Fruit fly (Drosophila melanogaster): ENCODE data around the gene CG13690.

CG13690 gene

dm6 chr2L:451705-452472, 32.4 kb upstream of the CG13690 start:
- TF ChIP-seq Hr4 (GFP tag; optimal IDR thresholded peaks at IDR 0.05): no peak
- TF ChIP-seq cyc (GFP tag; optimal IDR thresholded peaks at IDR 0.05): peak; percentile 14
- TF ChIP-seq Eip93F (GFP tag; optimal IDR thresholded peaks at IDR 0.05): peak; percentile 28
- TF ChIP-seq CG7368 (GFP tag; optimal IDR thresholded peaks at IDR 0.05): peak; percentile 45
- no peak for TF ChIP-seq pdm3 (GFP tag; optimal IDR thresholded peaks at IDR 0.05)
- no peak for TF ChIP-seq salr (GFP tag; optimal IDR thresholded peaks at IDR 0.05)
- TF ChIP-seq Ets21C (GFP tag; optimal IDR thresholded peaks at IDR 0.05): no peak
- peak; percentile 16; the same call in 1 of the 3 replicates for TF ChIP-seq CG6163 (GFP tag; IDR thresholded peaks at IDR 0.05)
- TF ChIP-seq vri (GFP tag; optimal IDR thresholded peaks at IDR 0.05): no peak
- TF ChIP-seq Eip75B (GFP tag; optimal IDR thresholded peaks at IDR 0.05): no peak
- no peak for TF ChIP-seq CG16779 (tag; optimal IDR thresholded peaks at IDR 0.05)
- TF ChIP-seq CG34406 (GFP tag; optimal IDR thresholded peaks at IDR 0.05): peak; percentile 28
- no peak for TF ChIP-seq CG11902 (GFP tag; optimal IDR thresholded peaks at IDR 0.05)
- peak; percentile 65 for TF ChIP-seq Sox14 (GFP tag; optimal IDR thresholded peaks at IDR 0.05)
- no peak for TF ChIP-seq Blimp-1 (GFP tag; optimal IDR thresholded peaks at IDR 0.05)
- peak; percentile 50 for TF ChIP-seq CG3032 (tag; optimal IDR thresholded peaks at IDR 0.05)
- no peak for TF ChIP-seq fkh (GFP tag; optimal IDR thresholded peaks at IDR 0.05)
- TF ChIP-seq esn (GFP tag; optimal IDR thresholded peaks at IDR 0.05): peak; percentile 25
- TF ChIP-seq CG32006 (GFP tag; optimal IDR thresholded peaks at IDR 0.05): no peak
- no peak; the same call in 1 of the 3 replicates for TF ChIP-seq eg (GFP tag; IDR thresholded peaks at IDR 0.05)
- no peak for TF ChIP-seq achi (GFP tag; optimal IDR thresholded peaks at IDR 0.05)
- no peak for TF ChIP-seq fd85E (GFP tag; optimal IDR thresholded peaks at IDR 0.05)
- TF ChIP-seq Gug (GFP tag; IDR thresholded peaks at IDR 0.05): 0 out of 2 replicates have a peak, but pooled peaks have one; percentile 22
- TF ChIP-seq CG15336 (GFP tag; IDR thresholded peaks at IDR 0.05): peak; percentile 52
- no peak for TF ChIP-seq Eip78C (GFP tag)
- TF ChIP-seq OdsH (GFP tag; optimal IDR thresholded peaks at IDR 0.05): no peak
- no peak for TF ChIP-seq Hr38 (GFP tag; optimal IDR thresholded peaks at IDR 0.05)
- TF ChIP-seq CG6854 (GFP tag; optimal IDR thresholded peaks at IDR 0.05): no peak
- TF ChIP-seq Smox (GFP tag; optimal IDR thresholded peaks at IDR 0.05): no peak
- 0 out of 2 replicates have a peak, but pooled peaks have one; percentile 35 for TF ChIP-seq CG11294 (GFP tag; IDR thresholded peaks at IDR 0.05)
- peak; percentile 10 for TF ChIP-seq CG1621 (tag; optimal IDR thresholded peaks at IDR 0.05)
- no peak for TF ChIP-seq Sox15 (GFP tag; optimal IDR thresholded peaks at IDR 0.05)
- no peak for TF ChIP-seq acj6 (GFP tag; optimal IDR thresholded peaks at IDR 0.05)
- TF ChIP-seq CG6808 (GFP tag; optimal IDR thresholded peaks at IDR 0.05): no peak
- no peak for TF ChIP-seq CG31627 (GFP tag; optimal IDR thresholded peaks at IDR 0.05)
- peak; percentile 48 for TF ChIP-seq CG6792 (GFP tag; optimal IDR thresholded peaks at IDR 0.05)
- TF ChIP-seq ss (GFP tag; optimal IDR thresholded peaks at IDR 0.05): no peak
- TF ChIP-seq dsx (GFP tag; optimal IDR thresholded peaks at IDR 0.05; ENCODE audit: poor library complexity, severe bottlenecking): peak; percentile 19
- no peak for TF ChIP-seq CG8319 (GFP tag; optimal IDR thresholded peaks at IDR 0.05)
- TF ChIP-seq CG10669 (GFP tag; optimal IDR thresholded peaks at IDR 0.05): peak; percentile 61
- no peak for TF ChIP-seq Met (GFP tag; optimal IDR thresholded peaks at IDR 0.05)
- peak; percentile 37; the same call in 1 of the 3 replicates for TF ChIP-seq CG8119 (GFP tag; IDR thresholded peaks at IDR 0.05)
- peak; percentile 20 for TF ChIP-seq Ets96B (tag; optimal IDR thresholded peaks at IDR 0.05)
- TF ChIP-seq Hr39 (GFP tag; optimal IDR thresholded peaks at IDR 0.05): no peak
- TF ChIP-seq CG4318 (GFP tag; optimal IDR thresholded peaks at IDR 0.05): no peak
- no peak for TF ChIP-seq topi (GFP tag; optimal IDR thresholded peaks at IDR 0.05)
- TF ChIP-seq CG11762 (GFP tag; optimal IDR thresholded peaks at IDR 0.05; ENCODE audit: insufficient read depth): peak; percentile 18
- no peak for TF ChIP-seq CG6276 (GFP tag; optimal IDR thresholded peaks at IDR 0.05)
- TF ChIP-seq fd59A (GFP tag; optimal IDR thresholded peaks at IDR 0.05): no peak
- TF ChIP-seq CG10631 (GFP tag; optimal IDR thresholded peaks at IDR 0.05): no peak
